Worm (Caenorhabditis elegans) whole organism, mixed stage, embryonic: ENCODE data around the gene F42G4.2.

Source experiments
- ceh-43 ChIP-seq: fragments of 200-800 bp; sonication (Bioruptor generic); optimal IDR thresholded peaks from 2 replicates; lab custom pipeline; 2018; ENCODE audit warnings: mild to moderate bottlenecking, missing genetic modification characterization, moderate library complexity, missing compliant biosample characterization
- cnd-1 ChIP-seq: fragments of 200-800 bp; sonication (Bioruptor generic); optimal IDR thresholded peaks from 2 replicates; lab custom pipeline; 2018; ENCODE audit warnings: mild to moderate bottlenecking, missing genetic modification characterization, missing compliant biosample characterization
- elt-1 ChIP-seq: sonication (generic microtip); optimal IDR thresholded peaks from 2 replicates; lab custom pipeline; 2017; ENCODE audit warnings: missing genetic modification characterization, mild to moderate bottlenecking, missing compliant biosample characterization, antibody characterized with exemption, moderate library complexity, borderline replicate concordance; ENCODE audit not compliant: insufficient read depth
- lin-13 ChIP-seq: fragments of 150-350 bp; optimal IDR thresholded peaks from 2 replicates; lab custom pipeline; 2014; ENCODE audit warnings: missing biosample characterization, missing genetic modification characterization
- lsy-2 ChIP-seq: fragments of 150-350 bp; optimal IDR thresholded peaks from 2 replicates; lab custom pipeline; 2014; ENCODE audit warnings: missing biosample characterization, missing genetic modification characterization
- mab-5 ChIP-seq: fragments of 150-350 bp; optimal IDR thresholded peaks from 2 replicates; lab custom pipeline; 2014; ENCODE audit warnings: missing biosample characterization, missing genetic modification characterization
- mep-1 ChIP-seq: fragments of 150-350 bp; optimal IDR thresholded peaks from 2 replicates; lab custom pipeline; 2017; ENCODE audit warnings: missing biosample characterization, missing genetic modification reagents, missing genetic modification characterization, inconsistent platforms
- mls-2 ChIP-seq: sonication (generic microtip); optimal IDR thresholded peaks from 2 replicates; lab custom pipeline; 2016; ENCODE audit warnings: mild to moderate bottlenecking, missing genetic modification characterization, moderate library complexity, missing compliant biosample characterization
- nhr-2 ChIP-seq: fragments of 150-350 bp; optimal IDR thresholded peaks from 2 replicates; lab custom pipeline; 2014; ENCODE audit warnings: missing biosample characterization, missing genetic modification characterization
- pha-4 ChIP-seq: fragments of 150-350 bp; optimal IDR thresholded peaks from 2 replicates; lab custom pipeline; 2018; ENCODE audit warnings: missing biosample characterization, missing genetic modification reagents, missing genetic modification characterization
- snpc-4 ChIP-seq: fragments of 150-350 bp; optimal IDR thresholded peaks from 2 replicates; lab custom pipeline; 2014; ENCODE audit warnings: missing biosample characterization, missing genetic modification characterization
- tbx-8 ChIP-seq: fragments of 200-800 bp; sonication (Bioruptor generic); optimal IDR thresholded peaks from 2 replicates; lab custom pipeline; 2018; ENCODE audit warnings: mild to moderate bottlenecking, missing genetic modification characterization, moderate library complexity, missing compliant biosample characterization

DNA sequence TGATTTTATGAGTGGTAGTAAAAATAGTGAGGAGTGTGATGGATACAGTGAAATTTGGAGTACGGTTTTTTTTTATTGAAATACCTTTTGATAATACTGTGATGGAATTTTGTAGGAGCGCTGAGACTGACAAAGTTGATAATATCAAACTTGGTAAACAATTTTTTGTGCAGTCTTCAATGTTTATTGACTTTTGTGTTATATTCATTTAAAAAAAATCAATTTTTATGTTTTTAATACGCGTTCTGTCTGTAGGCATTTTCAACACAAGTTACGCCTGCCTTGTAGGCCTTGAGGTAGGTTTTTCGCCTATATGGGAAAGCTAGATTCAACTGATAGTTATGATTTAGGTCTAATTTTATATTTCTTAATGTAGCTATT is 42.8 kb upstream of the F42G4.2 start:
- no peak for TF ChIP-seq mep-1 (tag; lab: Kevin White, UChicago)
- no peak for TF ChIP-seq snpc-4 (tag; lab: Kevin White, UChicago)
- no peak for TF ChIP-seq lin-13 (tag; lab: Kevin White, UChicago)
- TF ChIP-seq mab-5 (tag; lab: Kevin White, UChicago): no peak
- TF ChIP-seq lsy-2: no peak
- TF ChIP-seq pha-4 (tag; lab: Kevin White, UChicago): no peak
- TF ChIP-seq elt-1 (tag; lab: Kevin White, UChicago): no peak
- no peak for TF ChIP-seq tbx-8
- no peak for TF ChIP-seq ceh-43 (GFP tag; lab: Kevin White, UChicago)
- no peak for TF ChIP-seq cnd-1 (tag; lab: Kevin White, UChicago)
- TF ChIP-seq nhr-2 (tag; lab: Kevin White, UChicago): no peak
- TF ChIP-seq mls-2 (tag; lab: Kevin White, UChicago): no peak
